Fruit fly (Drosophila melanogaster) whole organism, pupa: Measurements from ENCODE around the gene CG44869.

Experiments used
- CG10348 ChIP-seq: fragments of 200-800 bp; sonication (Bioruptor generic); IDR thresholded peaks from 2 replicates; pipeline ENCODE4 v1.3.6; 2022; ENCODE audit warnings: missing biosample characterization, missing genetic modification characterization
- CG12605 ChIP-seq: fragments of 200-800 bp; sonication (Bioruptor generic); IDR thresholded peaks from 2 replicates; pipeline ENCODE4 v1.3.6; 2022; ENCODE audit warnings: missing biosample characterization, missing genetic modification characterization
- CG13204 ChIP-seq: fragments of 200-800 bp; sonication (Bioruptor generic); optimal IDR thresholded peaks from 2 replicates; lab custom pipeline; 2018; ENCODE audit warnings: missing biosample characterization, mild to moderate bottlenecking, missing genetic modification characterization, moderate library complexity
- CG14655 ChIP-seq: fragments of 200-800 bp; sonication (Bioruptor generic); optimal IDR thresholded peaks from 3 replicates; lab custom pipeline; 2017; ENCODE audit warnings: mild to moderate bottlenecking, missing biosample characterization, missing genetic modification reagents, missing genetic modification characterization
- CG15710 ChIP-seq: fragments of 200-800 bp; sonication (Bioruptor generic); optimal IDR thresholded peaks from 2 replicates; lab custom pipeline; 2018; ENCODE audit warnings: missing biosample characterization, mild to moderate bottlenecking, missing genetic modification characterization, moderate library complexity
- CG17806 ChIP-seq: fragments of 200-800 bp; sonication (Bioruptor generic); optimal IDR thresholded peaks from 2 replicates; lab custom pipeline; 2018; ENCODE audit warnings: missing biosample characterization, mild to moderate bottlenecking, missing genetic modification characterization, moderate library complexity
- CG32121 ChIP-seq: fragments of 200-800 bp; sonication (Bioruptor generic); IDR thresholded peaks from 2 replicates; pipeline ENCODE4 v1.3.6; 2022; ENCODE audit warnings: missing biosample characterization, missing genetic modification characterization
- CG34367 ChIP-seq: fragments of 200-800 bp; sonication (Bioruptor generic); optimal IDR thresholded peaks from 2 replicates; lab custom pipeline; 2018; ENCODE audit warnings: missing biosample characterization, mild to moderate bottlenecking, missing genetic modification characterization
- CG4496 ChIP-seq: fragments of 200-800 bp; sonication (Bioruptor generic); IDR thresholded peaks from 3 replicates; pipeline ENCODE4 v1.3.6; 2022; ENCODE audit warnings: missing biosample characterization, missing genetic modification characterization
- CG8159 ChIP-seq: fragments of 200-800 bp; sonication (Bioruptor generic); optimal IDR thresholded peaks from 3 replicates; lab custom pipeline; 2018; ENCODE audit warnings: missing biosample characterization, mild to moderate bottlenecking, missing genetic modification characterization, moderate library complexity
- CG8301 ChIP-seq: fragments of 200-800 bp; sonication (Bioruptor generic); optimal IDR thresholded peaks from 2 replicates; lab custom pipeline; 2018; ENCODE audit warnings: missing biosample characterization, mild to moderate bottlenecking, missing genetic modification characterization
- CG9948 ChIP-seq: fragments of 200-800 bp; sonication (Bioruptor generic); optimal IDR thresholded peaks from 2 replicates; lab custom pipeline; 2018; ENCODE audit warnings: missing biosample characterization, mild to moderate bottlenecking, missing genetic modification characterization, moderate library complexity
- D1 ChIP-seq: fragments of 200-800 bp; sonication (Bioruptor generic); optimal IDR thresholded peaks from 2 replicates; lab custom pipeline; 2018; ENCODE audit warnings: missing biosample characterization, mild to moderate bottlenecking, missing genetic modification characterization, moderate library complexity
- EcR ChIP-seq: fragments of 200-800 bp; sonication (Bioruptor generic); optimal IDR thresholded peaks from 3 replicates; lab custom pipeline; 2019; ENCODE audit warnings: missing biosample characterization, missing genetic modification characterization, mild to moderate bottlenecking, moderate library complexity, missing genetic modification reagents
- Ets98B ChIP-seq: fragments of 200-800 bp; sonication (Bioruptor generic); IDR thresholded peaks from 2 replicates; pipeline ENCODE4 v1.3.6; 2022; ENCODE audit warnings: missing biosample characterization, missing genetic modification characterization
- Pif1A ChIP-seq: fragments of 200-800 bp; sonication (Bioruptor generic); optimal IDR thresholded peaks from 3 replicates; lab custom pipeline; 2016; ENCODE audit warnings: missing biosample characterization, missing genetic modification characterization
- Snoo ChIP-seq: fragments of 200-800 bp; sonication (Bioruptor generic); optimal IDR thresholded peaks from 3 replicates; lab custom pipeline; 2017; ENCODE audit warnings: missing biosample characterization, mild to moderate bottlenecking, missing genetic modification characterization, inconsistent platforms
- fd96Ca ChIP-seq: fragments of 200-800 bp; sonication (Bioruptor generic); IDR thresholded peaks from 3 replicates; pipeline ENCODE4 v1.3.6; 2022; ENCODE audit warnings: missing biosample characterization, missing genetic modification characterization
- gl ChIP-seq: fragments of 200-800 bp; sonication (Bioruptor generic); optimal IDR thresholded peaks from 2 replicates; lab custom pipeline; 2018; ENCODE audit warnings: missing biosample characterization, mild to moderate bottlenecking, missing genetic modification characterization
- rn ChIP-seq: fragments of 200-800 bp; sonication (Bioruptor generic); IDR thresholded peaks from 2 replicates; pipeline ENCODE4 v1.3.6; 2022; ENCODE audit warnings: missing biosample characterization, missing genetic modification characterization

The CG44869 gene

DNA sequence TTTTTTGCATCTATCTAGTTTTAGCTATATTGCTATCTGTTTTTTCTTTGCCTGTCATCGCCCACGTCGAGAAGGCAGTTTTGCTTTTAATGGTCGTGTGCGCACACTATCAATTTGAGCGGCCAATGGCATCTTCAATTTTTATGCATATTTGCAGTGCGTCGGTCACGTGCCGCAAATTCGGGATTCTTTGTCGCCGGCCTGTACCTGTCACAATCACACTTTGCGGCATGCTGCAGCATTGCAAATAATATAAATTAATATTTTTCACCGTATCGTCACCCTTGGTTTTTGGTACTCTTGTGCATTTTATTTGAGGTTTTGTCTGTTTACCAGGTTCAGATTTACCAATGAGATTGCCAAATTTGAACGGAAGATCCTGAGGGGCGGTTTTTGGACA, 46.9 kb downstream of the CG44869 start:
- TF ChIP-seq rn (GFP tag; lab: Robert Waterston, UW) (no peak), fd96Ca (GFP tag; lab: Robert Waterston, UW) (no peak), CG10348 (GFP tag; lab: Robert Waterston, UW) (no peak), Pif1A (GFP tag; lab: Kevin White, UChicago) (no peak), gl (tag; lab: Kevin White, UChicago) (no peak), CG15710 (tag; lab: Kevin White, UChicago) (no peak), EcR (no peak), CG14655 (GFP tag; lab: Kevin White, UChicago) (no peak), Ets98B (no peak), D1 (tag; lab: Kevin White, UChicago) (no peak)

DNA sequence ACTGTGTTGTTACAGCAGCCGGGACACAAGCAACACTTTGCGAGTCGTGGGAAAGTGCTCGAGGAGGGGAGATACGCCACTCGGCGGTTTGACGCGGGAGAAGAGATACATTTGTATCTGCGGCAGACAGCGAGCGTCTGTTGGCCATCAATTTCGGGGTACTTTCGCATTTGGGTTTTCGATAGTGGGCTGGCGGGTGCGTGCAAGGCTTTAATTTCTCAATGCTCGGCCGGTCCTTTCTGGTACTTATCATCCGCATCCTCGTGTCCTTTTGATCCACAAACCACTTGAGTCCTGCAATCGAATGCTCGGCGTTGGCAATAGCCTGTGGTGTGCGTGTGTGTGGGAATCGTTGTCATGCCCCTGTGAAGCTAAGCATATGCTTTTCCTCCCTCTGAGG, 47.7 kb downstream of the CG44869 start:
- no peak for TF ChIP-seq EcR
- TF ChIP-seq CG15710 (tag; lab: Kevin White, UChicago), result no peak
- no peak for TF ChIP-seq CG4496 (GFP tag; lab: Robert Waterston, UW)
- no peak for TF ChIP-seq CG32121
- TF ChIP-seq CG34367, result no peak
- no peak for TF ChIP-seq Pif1A (GFP tag; lab: Kevin White, UChicago)
- TF ChIP-seq CG17806 (tag; lab: Kevin White, UChicago), result no peak
- no peak for TF ChIP-seq Snoo
- no peak for TF ChIP-seq D1 (tag; lab: Kevin White, UChicago)
- no peak for TF ChIP-seq CG12605 (GFP tag; lab: Robert Waterston, UW)
- TF ChIP-seq rn (GFP tag; lab: Robert Waterston, UW), result no peak
- TF ChIP-seq gl (tag; lab: Kevin White, UChicago), result no peak
- TF ChIP-seq CG8159, result no peak

DNA sequence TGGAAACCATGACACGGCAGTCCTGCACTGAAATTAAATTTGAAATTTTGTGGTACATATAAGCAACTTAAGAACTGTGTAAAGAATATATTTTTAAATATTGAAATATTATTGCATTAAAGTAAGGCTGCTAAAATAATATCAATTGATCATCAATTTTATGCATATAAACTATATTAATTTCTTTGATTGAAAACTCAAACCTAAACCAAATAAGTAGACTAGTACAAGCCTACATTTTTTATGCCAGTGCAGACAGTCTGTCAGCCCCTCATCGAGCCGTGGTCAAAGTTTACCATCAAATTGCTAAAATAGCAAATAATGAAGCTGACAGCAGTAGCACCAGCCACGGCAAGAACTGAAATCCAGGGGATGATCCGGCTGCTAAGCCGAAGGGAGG, 48.1 kb downstream of the CG44869 start:
- TF ChIP-seq CG8301 (no peak), Ets98B (no peak), CG4496 (GFP tag; lab: Robert Waterston, UW) (no peak), Snoo (no peak), CG32121 (no peak), CG15710 (tag; lab: Kevin White, UChicago) (no peak), CG13204 (GFP tag; lab: Kevin White, UChicago) (no peak), rn (GFP tag; lab: Robert Waterston, UW) (no peak), CG8159 (no peak), fd96Ca (GFP tag; lab: Robert Waterston, UW) (no peak), CG10348 (GFP tag; lab: Robert Waterston, UW) (no peak), CG9948 (tag; lab: Kevin White, UChicago) (no peak), CG14655 (GFP tag; lab: Kevin White, UChicago) (no peak), EcR (no peak)
